Worm (Caenorhabditis elegans) whole organism, mixed stage, embryonic: ENCODE measurements around the gene hoe-1.

Experiments used
- blmp-1 ChIP-seq: fragments of 150-350 bp; optimal IDR thresholded peaks from 2 replicates; lab custom pipeline; 2014; ENCODE audit warnings: missing biosample characterization, missing genetic modification characterization
- ceh-83 ChIP-seq: fragments of 200-800 bp; sonication (Bioruptor generic); optimal IDR thresholded peaks from 2 replicates; lab custom pipeline; 2018; ENCODE audit warnings: mild to moderate bottlenecking, missing genetic modification characterization, missing compliant biosample characterization
- lsy-2 ChIP-seq: fragments of 150-350 bp; optimal IDR thresholded peaks from 2 replicates; lab custom pipeline; 2014; ENCODE audit warnings: missing biosample characterization, missing genetic modification characterization
- nhr-12 ChIP-seq: fragments of 150-350 bp; optimal IDR thresholded peaks from 2 replicates; lab custom pipeline; 2014; ENCODE audit warnings: missing biosample characterization, missing genetic modification characterization
- nhr-76 ChIP-seq: sonication (generic microtip); optimal IDR thresholded peaks from 2 replicates; lab custom pipeline; 2017; ENCODE audit warnings: missing biosample characterization, missing genetic modification characterization
- pha-4 ChIP-seq: fragments of 150-350 bp; optimal IDR thresholded peaks from 2 replicates; lab custom pipeline; 2018; ENCODE audit warnings: missing biosample characterization, missing genetic modification reagents, missing genetic modification characterization
- snpc-4 ChIP-seq: fragments of 150-350 bp; optimal IDR thresholded peaks from 2 replicates; lab custom pipeline; 2014; ENCODE audit warnings: missing biosample characterization, missing genetic modification characterization
- unc-39 ChIP-seq: fragments of 150-350 bp; optimal IDR thresholded peaks from 2 replicates; lab custom pipeline; 2014; ENCODE audit warnings: missing biosample characterization, missing genetic modification characterization
- unc-62 ChIP-seq: fragments of 150-350 bp; optimal IDR thresholded peaks from 2 replicates; lab custom pipeline; 2014; ENCODE audit warnings: missing biosample characterization, missing genetic modification reagents, missing genetic modification characterization
- zip-8 ChIP-seq: fragments of 150-350 bp; optimal IDR thresholded peaks from 2 replicates; lab custom pipeline; 2014; ENCODE audit warnings: missing biosample characterization, missing genetic modification characterization
- ztf-11 ChIP-seq: fragments of 150-350 bp; optimal IDR thresholded peaks from 2 replicates; lab custom pipeline; 2014; ENCODE audit warnings: missing biosample characterization, missing genetic modification characterization

DNA sequence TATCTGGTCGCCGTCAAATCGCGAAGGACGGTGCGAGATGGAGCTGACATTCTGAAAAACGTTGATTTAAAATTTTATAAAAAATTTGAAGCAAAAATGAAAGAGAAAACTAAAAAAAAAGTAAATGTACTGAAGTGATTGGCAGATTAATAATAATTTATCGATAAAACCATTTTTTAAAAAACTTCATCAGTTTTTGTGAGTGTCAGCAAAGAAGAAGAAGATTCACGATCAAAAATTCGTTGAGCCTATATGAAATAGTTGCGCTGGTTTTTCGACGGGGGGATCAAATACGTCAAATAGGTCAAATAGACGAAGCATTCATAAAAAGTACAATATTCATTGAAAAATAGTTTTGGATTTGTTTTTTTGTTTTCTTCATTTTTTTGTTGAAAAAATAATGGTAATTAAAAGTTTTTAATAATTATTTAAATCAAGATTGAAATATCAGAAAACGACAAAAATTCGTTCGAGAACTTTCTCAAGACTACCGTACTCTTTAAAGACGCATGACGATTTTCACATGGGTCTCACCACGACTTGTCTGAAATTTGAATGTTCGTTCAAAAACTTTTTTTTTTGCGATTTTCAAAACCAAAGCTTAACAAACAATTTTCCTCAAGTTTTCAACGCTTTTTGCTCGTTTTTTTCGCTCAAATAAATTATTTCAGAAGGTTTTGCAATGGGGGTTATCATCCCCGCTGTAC lies 16.5 kb upstream of the hoe-1 start, which contains the start of the genes memi-1 and cyp-31A3:
- TF ChIP-seq ceh-83 (no peak), snpc-4 (tag; lab: Kevin White, UChicago) (no peak), unc-62 (GFP tag; lab: Kevin White, UChicago) (no peak), ztf-11 (tag; lab: Kevin White, UChicago) (no peak), blmp-1 (no peak), lsy-2 (no peak), unc-39 (no peak), nhr-12 (no peak), zip-8 (tag; lab: Kevin White, UChicago) (no peak), nhr-76 (tag; lab: Kevin White, UChicago) (no peak), pha-4 (tag; lab: Kevin White, UChicago) (no peak)
